Worm (Caenorhabditis elegans): ENCODE data around the gene lin-18.

lin-18 gene

ce11 chrX:3958252-3958651 is at the start of gene lin-18:
Gene lin-18, plus strand, starts transcription at chrX:3958552.
- TF ChIP-seq unc-62 (GFP tag; optimal IDR thresholded peaks at IDR 0.05 in 1 of 2): peak in 1 of 2 experiments; percentile 85
- no peak for TF ChIP-seq unc-62 (tag; optimal IDR thresholded peaks at IDR 0.05)
- TF ChIP-seq ZK546.5 (tag; optimal IDR thresholded peaks at IDR 0.05): no peak

ce11 chrX:3911280-3911679 is 47.1 kb upstream of the lin-18 start, which contains the start of gene T22B2.5:
Gene T22B2.5, minus strand, starts transcription at chrX:3911380.
- TF ChIP-seq zag-1 (tag; optimal IDR thresholded peaks at IDR 0.05) (no peak), unc-62 (GFP tag; optimal IDR thresholded peaks at IDR 0.05 in 1 of 2) (peak in 1 of 2 experiments; percentile 49), unc-62 (tag; optimal IDR thresholded peaks at IDR 0.05) (no peak)

- TF ChIP-seq php-3 (GFP tag; IDR thresholded peaks at IDR 0.05) (0 out of 2 replicates have a peak, but pooled peaks have one; percentile 27), aha-1 (tag) (peak; percentile 81), ceh-82 (tag; optimal IDR thresholded peaks at IDR 0.05) (no peak), vab-7 (GFP tag; IDR thresholded peaks at IDR 0.05) (peak; percentile 44; the same call in 1 of the 2 replicates), egl-43 (GFP tag; IDR thresholded peaks at IDR 0.05) (0 out of 2 replicates have a peak, but pooled peaks have one; percentile 35)
Measured at ce11 chrX:3914273-3914672, 44.1 kb upstream of the lin-18 start.

- TF ChIP-seq sdz-12 (GFP tag; optimal IDR thresholded peaks at IDR 0.05): no peak
- TF ChIP-seq F49E8.2 (tag; optimal IDR thresholded peaks at IDR 0.05; ENCODE audit: borderline replicate concordance): no peak
- TF ChIP-seq lsy-2 (tag; optimal IDR thresholded peaks at IDR 0.05): no peak
- TF ChIP-seq duxl-1 (tag; optimal IDR thresholded peaks at IDR 0.05; ENCODE audit: poor library complexity): no peak
- TF ChIP-seq zfp-3 (GFP tag; conservative IDR thresholded peaks at IDR 0.05): no peak
- no peak for TF ChIP-seq set-16 (GFP tag; IDR thresholded peaks at IDR 0.05)
- TF ChIP-seq lir-3 (tag; optimal IDR thresholded peaks at IDR 0.05): no peak
- TF ChIP-seq unc-130 (GFP tag; optimal IDR thresholded peaks at IDR 0.05): no peak
- TF ChIP-seq aha-1 (tag): no peak
- TF ChIP-seq nhr-102 (tag; optimal IDR thresholded peaks at IDR 0.05): no peak
Measured at ce11 chrX:3915748-3916147, 42.6 kb upstream of the lin-18 start, which contains the start of gene idpp-9. Gene idpp-9, minus strand, starts transcription at chrX:3915848.

ce11 chrX:3917013-3917412 is 41.3 kb upstream of the lin-18 start, which contains the start of gene T22B2.3:
Gene T22B2.3, plus strand, starts transcription at chrX:3917313.
- TF ChIP-seq T26A8.4 (GFP tag; IDR thresholded peaks at IDR 0.05) (no peak), dmd-6 (GFP tag; IDR thresholded peaks at IDR 0.05) (no peak), Y75B8A.6 (GFP tag; IDR thresholded peaks at IDR 0.05) (no peak), aly-2 (tag; optimal IDR thresholded peaks at IDR 0.05) (no peak), duxl-1 (tag; optimal IDR thresholded peaks at IDR 0.05; ENCODE audit: poor library complexity) (no peak), F10B5.3 (tag; optimal IDR thresholded peaks at IDR 0.05) (no peak), snpc-4 (tag; optimal IDR thresholded peaks at IDR 0.05) (no peak), lin-29 (GFP tag; IDR thresholded peaks at IDR 0.05) (no peak), mes-2 (tag; optimal IDR thresholded peaks at IDR 0.05; ENCODE audit: poor library complexity, severe bottlenecking) (no peak), tra-1 (GFP tag; IDR thresholded peaks at IDR 0.05) (no peak), spr-1 (tag; optimal IDR thresholded peaks at IDR 0.05) (no peak), nhr-237 (tag; optimal IDR thresholded peaks at IDR 0.05) (no peak), attf-4 (tag; optimal IDR thresholded peaks at IDR 0.05) (no peak), R02D3.7 (tag; optimal IDR thresholded peaks at IDR 0.05) (no peak), lin-15B (tag; optimal IDR thresholded peaks at IDR 0.05) (no peak), fkh-10 (GFP tag; optimal IDR thresholded peaks at IDR 0.05) (no peak), spr-3 (GFP tag; optimal IDR thresholded peaks at IDR 0.05) (no peak), php-3 (GFP tag; IDR thresholded peaks at IDR 0.05) (no peak), lin-13 (GFP tag; optimal IDR thresholded peaks at IDR 0.05) (no peak), lin-39 (tag; optimal IDR thresholded peaks at IDR 0.05) (no peak)
